Worm (Caenorhabditis elegans) whole organism, early embryonic: ENCODE data around the gene clec-149.

Experiments used
- B0310.2 ChIP-seq: sonication (generic microtip); optimal IDR thresholded peaks from 2 replicates; lab custom pipeline; 2016; ENCODE audit warnings: mild to moderate bottlenecking, missing genetic modification characterization, missing compliant biosample characterization
- aly-1 ChIP-seq: sonication (generic microtip); optimal IDR thresholded peaks from 2 replicates; lab custom pipeline; 2016; ENCODE audit warnings: missing genetic modification characterization, missing compliant biosample characterization
- ama-1 ChIP-seq: fragments of 150-350 bp; optimal IDR thresholded peaks from 2 replicates; lab custom pipeline; 2014
- ceh-13 ChIP-seq: fragments of 200-800 bp; sonication (Bioruptor generic); optimal IDR thresholded peaks from 2 replicates; lab custom pipeline; 2018; ENCODE audit warnings: mild to moderate bottlenecking, missing genetic modification characterization, missing compliant biosample characterization
- ceh-36 ChIP-seq: sonication (generic microtip); optimal IDR thresholded peaks from 2 replicates; lab custom pipeline; 2016; ENCODE audit warnings: missing genetic modification characterization, inconsistent platforms, missing compliant biosample characterization
- ets-7 ChIP-seq: sonication (generic microtip); optimal IDR thresholded peaks from 2 replicates; lab custom pipeline; 2016; ENCODE audit warnings: missing genotype, missing genetic modification characterization, missing compliant biosample characterization
- flt-1 ChIP-seq: fragments of 200-800 bp; sonication (Bioruptor generic); IDR thresholded peaks from 2 replicates; pipeline ENCODE4 v1.3.6; 2022; ENCODE audit warnings: missing genetic modification characterization, missing compliant biosample characterization
- hmbx-1 ChIP-seq: sonication (generic microtip); optimal IDR thresholded peaks from 2 replicates; lab custom pipeline; 2016; ENCODE audit warnings: mild to moderate bottlenecking, missing genetic modification characterization, missing compliant biosample characterization
- hmg-4 ChIP-seq: fragments of 200-800 bp; sonication (Bioruptor generic); optimal IDR thresholded peaks from 2 replicates; lab custom pipeline; 2018; ENCODE audit warnings: mild to moderate bottlenecking, missing genetic modification characterization, missing compliant biosample characterization
- hnd-1 ChIP-seq: sonication (generic microtip); optimal IDR thresholded peaks from 2 replicates; lab custom pipeline; 2016; ENCODE audit warnings: missing genetic modification characterization, missing compliant biosample characterization
- tbx-37 ChIP-seq: fragments of 200-800 bp; sonication (Bioruptor generic); conservative IDR thresholded peaks from 2 replicates; pipeline ENCODE4 v1.3.6; 2022; ENCODE audit warnings: missing genetic modification reagents, missing genetic modification characterization, missing compliant biosample characterization

- TF ChIP-seq ama-1 (lab: Kevin White, UChicago) (no peak), hnd-1 (tag; lab: Kevin White, UChicago) (no peak), hmbx-1 (no peak), flt-1 (GFP tag; lab: Robert Waterston, UW) (no peak), ets-7 (no peak), hmg-4 (GFP tag; lab: Kevin White, UChicago) (no peak), B0310.2 (tag; lab: Kevin White, UChicago) (no peak), ceh-36 (tag; lab: Kevin White, UChicago) (no peak), ceh-13 (GFP tag; lab: Kevin White, UChicago) (no peak), tbx-37 (no peak), aly-1 (no peak)
These were observed 33.4 kb upstream of the clec-149 start for ce11 chrIII:789604-790003.
